Fruit fly (Drosophila melanogaster) whole organism, embryonic: ENCODE measurements around the gene Nak.

Experiments
- Awh ChIP-seq: fragments of 200-800 bp; sonication (Bioruptor generic); IDR thresholded peaks from 2 replicates; pipeline ENCODE4, ENCODE4 v1.3.6; 2022; ENCODE audit warnings: missing biosample characterization, missing genetic modification characterization
- B-H1 ChIP-seq: fragments of 200-800 bp; sonication (Bioruptor generic); IDR thresholded peaks from 3 replicates; pipeline ENCODE4 v1.3.6; 2022; ENCODE audit warnings: missing biosample characterization, missing genetic modification characterization
- CG10274 ChIP-seq: fragments of 200-800 bp; sonication (Bioruptor generic); optimal IDR thresholded peaks from 3 replicates; lab custom pipeline; 2017; ENCODE audit warnings: missing biosample characterization, mild to moderate bottlenecking, missing genetic modification characterization
- CG10565 ChIP-seq: fragments of 200-800 bp; sonication (Bioruptor generic); optimal IDR thresholded peaks from 3 replicates; lab custom pipeline; 2016; ENCODE audit warnings: missing biosample characterization, mild to moderate bottlenecking, missing genetic modification characterization
- CG10959 ChIP-seq: fragments of 200-800 bp; sonication (Bioruptor generic); IDR thresholded peaks from 2 replicates; pipeline ENCODE4 v1.3.6; 2022; ENCODE audit warnings: missing biosample characterization, missing genetic modification characterization
- CG11398 ChIP-seq: fragments of 200-800 bp; sonication (Bioruptor generic); optimal IDR thresholded peaks from 2 replicates; lab custom pipeline; 2016; ENCODE audit warnings: missing biosample characterization, missing genetic modification characterization
- CG12071 ChIP-seq: fragments of 200-800 bp; sonication (Bioruptor generic); optimal IDR thresholded peaks from 3 replicates; lab custom pipeline; 2018; ENCODE audit warnings: missing biosample characterization, mild to moderate bottlenecking, missing genetic modification characterization
- CG13123 ChIP-seq: fragments of 200-800 bp; sonication (Bioruptor generic); optimal IDR thresholded peaks from 2 replicates; lab custom pipeline; 2016; ENCODE audit warnings: missing biosample characterization, missing genetic modification characterization
- CG13775 ChIP-seq: fragments of 200-800 bp; sonication (Bioruptor generic); optimal IDR thresholded peaks from 3 replicates; lab custom pipeline; 2017; ENCODE audit warnings: missing biosample characterization, mild to moderate bottlenecking, missing genetic modification characterization
- CG13894 ChIP-seq: fragments of 200-800 bp; sonication (Bioruptor generic); optimal IDR thresholded peaks from 3 replicates; lab custom pipeline; 2018; ENCODE audit warnings: missing biosample characterization, mild to moderate bottlenecking, missing genetic modification characterization, moderate library complexity
- CG15073 ChIP-seq: fragments of 200-800 bp; sonication (Bioruptor generic); optimal IDR thresholded peaks from 2 replicates; lab custom pipeline; 2016; ENCODE audit warnings: missing biosample characterization, missing genetic modification characterization
- CG15601 ChIP-seq: fragments of 200-800 bp; sonication (Bioruptor generic); optimal IDR thresholded peaks from 3 replicates; lab custom pipeline; 2019; ENCODE audit warnings: missing biosample characterization, mild to moderate bottlenecking, missing genetic modification characterization, moderate library complexity
- CG1647 ChIP-seq: fragments of 200-800 bp; sonication (Bioruptor generic); optimal IDR thresholded peaks from 3 replicates; lab custom pipeline; 2016; ENCODE audit warnings: missing biosample characterization, missing genetic modification characterization
- CG16813 ChIP-seq: fragments of 200-800 bp; sonication (Bioruptor generic); IDR thresholded peaks from 3 replicates; pipeline ENCODE4 v1.3.6; 2022; ENCODE audit warnings: missing biosample characterization, missing genetic modification characterization; ENCODE audit not compliant: partially characterized antibody
- CG16863 ChIP-seq: fragments of 200-800 bp; sonication (Bioruptor generic); optimal IDR thresholded peaks from 3 replicates; lab custom pipeline; 2016; ENCODE audit warnings: missing biosample characterization, missing genetic modification characterization
- CG17361 ChIP-seq: fragments of 200-800 bp; sonication (Bioruptor generic); IDR thresholded peaks from 3 replicates; pipeline ENCODE4 v1.3.6; 2022; ENCODE audit warnings: missing biosample characterization, missing genetic modification characterization
- CG17385 ChIP-seq: fragments of 200-800 bp; sonication (Bioruptor generic); optimal IDR thresholded peaks from 3 replicates; lab custom pipeline; 2018; ENCODE audit warnings: missing biosample characterization, mild to moderate bottlenecking, missing genetic modification characterization
- CG18764 ChIP-seq: fragments of 200-800 bp; sonication (Bioruptor generic); optimal IDR thresholded peaks from 3 replicates; lab custom pipeline; 2016; ENCODE audit warnings: missing biosample characterization, missing genetic modification characterization
- CG4404 ChIP-seq: fragments of 200-800 bp; sonication (Bioruptor generic); IDR thresholded peaks from 2 replicates; pipeline ENCODE4 v1.3.6; 2022; ENCODE audit warnings: missing biosample characterization, missing genetic modification characterization
- CG6683 ChIP-seq: fragments of 200-800 bp; sonication (Bioruptor generic); optimal IDR thresholded peaks from 2 replicates; lab custom pipeline; 2017; ENCODE audit warnings: missing biosample characterization, mild to moderate bottlenecking, missing genetic modification characterization, missing genetic modification reagents
- CG7372 ChIP-seq: fragments of 200-800 bp; sonication (Bioruptor generic); IDR thresholded peaks from 2 replicates; pipeline ENCODE4 v1.3.6; 2022; ENCODE audit warnings: missing biosample characterization, missing genetic modification characterization
- CG8924 ChIP-seq: fragments of 200-800 bp; optimal IDR thresholded peaks from 3 replicates; lab custom pipeline; 2019; ENCODE audit warnings: missing biosample characterization, mild to moderate bottlenecking, missing genetic modification characterization, moderate library complexity
- Dp ChIP-seq: fragments of 200-800 bp; sonication (Bioruptor generic); optimal IDR thresholded peaks from 2 replicates; lab custom pipeline; 2018; ENCODE audit warnings: missing biosample characterization, mild to moderate bottlenecking, missing genetic modification characterization, moderate library complexity
- E2f2 ChIP-seq: fragments of 200-800 bp; sonication (Bioruptor generic); IDR thresholded peaks from 2 replicates; pipeline ENCODE4 v1.3.6; 2022; ENCODE audit warnings: missing biosample characterization, missing genetic modification characterization
- Gug ChIP-seq: fragments of 200-800 bp; sonication (Bioruptor generic); IDR thresholded peaks from 4 replicates; pipeline ENCODE4 v1.3.6; 2022; ENCODE audit warnings: missing biosample characterization, missing genetic modification characterization
- HmgZ ChIP-seq: fragments of 200-800 bp; sonication (Bioruptor generic); optimal IDR thresholded peaks from 2 replicates; lab custom pipeline; 2018; ENCODE audit warnings: missing biosample characterization, mild to moderate bottlenecking, missing genetic modification characterization
- Hmx ChIP-seq: fragments of 200-800 bp; sonication (Bioruptor generic); optimal IDR thresholded peaks from 2 replicates; lab custom pipeline; 2016; ENCODE audit warnings: missing biosample characterization, missing genetic modification characterization
- Med ChIP-seq: fragments of 200-800 bp; sonication (Bioruptor generic); peaks from one replicate; lab custom pipeline; 2016; ENCODE audit warnings: missing biosample characterization, missing genetic modification characterization, mild to moderate bottlenecking, inconsistent platforms, moderate library complexity
- az2 ChIP-seq: fragments of 200-800 bp; sonication (Bioruptor generic); optimal IDR thresholded peaks from 3 replicates; lab custom pipeline; 2016; ENCODE audit warnings: missing biosample characterization, missing genetic modification characterization
- cato ChIP-seq: fragments of 200-800 bp; sonication (Bioruptor generic); optimal IDR thresholded peaks from 2 replicates; lab custom pipeline; 2016; ENCODE audit warnings: missing biosample characterization, missing genetic modification characterization, borderline replicate concordance
- chif ChIP-seq, 2 experiments: fragments of 200-800 bp; sonication (Bioruptor generic); optimal IDR thresholded peaks; 3 replicates each; lab custom pipeline; 2016; ENCODE audit warnings: missing biosample characterization in 2 of 2, missing genetic modification characterization in 2 of 2
- chm ChIP-seq: fragments of 200-800 bp; sonication (Bioruptor generic); IDR thresholded peaks from 2 replicates; pipeline ENCODE4 v1.3.6; 2022; ENCODE audit warnings: missing biosample characterization, missing genetic modification characterization
- crc ChIP-seq: fragments of 200-800 bp; sonication (Bioruptor generic); optimal IDR thresholded peaks from 2 replicates; lab custom pipeline; 2016; ENCODE audit warnings: missing biosample characterization, missing genetic modification characterization
- dati ChIP-seq: fragments of 200-800 bp; sonication (Bioruptor generic); IDR thresholded peaks from 2 replicates; pipeline ENCODE4 v1.3.6; 2022; ENCODE audit warnings: missing biosample characterization, missing genetic modification characterization
- dysf ChIP-seq: fragments of 200-800 bp; sonication (Bioruptor generic); IDR thresholded peaks from 3 replicates; pipeline ENCODE4 v1.3.6; 2022; ENCODE audit warnings: missing biosample characterization, missing genetic modification characterization
- eve ChIP-seq, 2 experiments: fragments of >200 bp; optimal IDR thresholded peaks; 2 replicates each; lab custom pipeline; 2017; ENCODE audit warnings: missing biosample characterization in 2 of 2, missing genetic modification characterization in 2 of 2
- eyg ChIP-seq: fragments of 200-800 bp; sonication (Bioruptor generic); optimal IDR thresholded peaks from 3 replicates; lab custom pipeline; 2016; ENCODE audit warnings: missing biosample characterization, missing genetic modification characterization
- gcm ChIP-seq: fragments of 200-800 bp; sonication (Bioruptor generic); optimal IDR thresholded peaks from 2 replicates; lab custom pipeline; 2019; ENCODE audit warnings: missing biosample characterization, mild to moderate bottlenecking, missing genetic modification characterization, moderate library complexity
- ken ChIP-seq: fragments of 200-800 bp; sonication (Bioruptor generic); IDR thresholded peaks from 3 replicates; pipeline ENCODE4 v1.3.6; 2022; ENCODE audit warnings: missing biosample characterization, missing genetic modification characterization
- lab ChIP-seq: fragments of 200-800 bp; sonication (Bioruptor generic); optimal IDR thresholded peaks from 3 replicates; lab custom pipeline; 2017; ENCODE audit warnings: missing biosample characterization, missing genetic modification characterization, mild to moderate bottlenecking, moderate library complexity, missing genetic modification reagents
- lov ChIP-seq, 2 experiments: fragments of 200-800 bp in 1 of 2; fragments of >200 bp in 1 of 2; sonication (Bioruptor generic) in 1 of 2; IDR thresholded peaks in 1 of 2; optimal IDR thresholded peaks in 1 of 2; 2 replicates in 1 of 2; 3 replicates in 1 of 2; pipeline versions ENCODE4 v1.3.6 to Lab custom; 2017 to 2022; ENCODE audit warnings: missing biosample characterization in 1 of 2, missing genetic modification characterization in 1 of 2
- nerfin-2 ChIP-seq: fragments of 200-800 bp; sonication (Bioruptor generic); IDR thresholded peaks from 2 replicates; pipeline ENCODE4 v1.3.6; 2022; ENCODE audit warnings: missing biosample characterization, missing genetic modification characterization; ENCODE audit not compliant: partially characterized antibody
- nom ChIP-seq: fragments of 200-800 bp; sonication (Bioruptor generic); optimal IDR thresholded peaks from 2 replicates; lab custom pipeline; 2017; ENCODE audit warnings: missing biosample characterization, missing genetic modification characterization, mild to moderate bottlenecking, moderate library complexity, missing genetic modification reagents
- org-1 ChIP-seq: fragments of 200-800 bp; sonication (Bioruptor generic); optimal IDR thresholded peaks from 2 replicates; lab custom pipeline; 2017; ENCODE audit warnings: missing biosample characterization, missing genetic modification characterization
- pros ChIP-seq: fragments of 200-800 bp; sonication (Bioruptor generic); optimal IDR thresholded peaks from 3 replicates; lab custom pipeline; 2019; ENCODE audit warnings: missing biosample characterization, mild to moderate bottlenecking, missing genetic modification characterization, moderate library complexity
- pzg ChIP-seq: fragments of 200-800 bp; sonication (Bioruptor generic); optimal IDR thresholded peaks from 3 replicates; lab custom pipeline; 2018; ENCODE audit warnings: missing biosample characterization, mild to moderate bottlenecking, missing genetic modification characterization, moderate library complexity
- schlank ChIP-seq: fragments of 200-800 bp; sonication (Bioruptor generic); optimal IDR thresholded peaks from 2 replicates; lab custom pipeline; 2018; ENCODE audit warnings: missing biosample characterization, mild to moderate bottlenecking, missing genetic modification characterization
- seq ChIP-seq: fragments of 200-800 bp; sonication (Bioruptor generic); IDR thresholded peaks from 2 replicates; pipeline ENCODE4 v1.3.6; 2022; ENCODE audit warnings: missing biosample characterization, missing genetic modification characterization
- sim ChIP-seq: fragments of 200-800 bp; sonication (Bioruptor generic); IDR thresholded peaks from 2 replicates; pipeline ENCODE4 v1.3.6; 2022; ENCODE audit warnings: missing biosample characterization, missing genetic modification characterization
- tgo ChIP-seq: fragments of 200-800 bp; sonication (Bioruptor generic); IDR thresholded peaks from 3 replicates; pipeline ENCODE4 v1.3.6; 2022; ENCODE audit warnings: missing biosample characterization, missing genetic modification characterization
- unpg ChIP-seq: fragments of 200-800 bp; sonication (Bioruptor generic); optimal IDR thresholded peaks from 3 replicates; lab custom pipeline; 2018; ENCODE audit warnings: missing biosample characterization, mild to moderate bottlenecking, missing genetic modification characterization, moderate library complexity

Gene Nak

DNA sequence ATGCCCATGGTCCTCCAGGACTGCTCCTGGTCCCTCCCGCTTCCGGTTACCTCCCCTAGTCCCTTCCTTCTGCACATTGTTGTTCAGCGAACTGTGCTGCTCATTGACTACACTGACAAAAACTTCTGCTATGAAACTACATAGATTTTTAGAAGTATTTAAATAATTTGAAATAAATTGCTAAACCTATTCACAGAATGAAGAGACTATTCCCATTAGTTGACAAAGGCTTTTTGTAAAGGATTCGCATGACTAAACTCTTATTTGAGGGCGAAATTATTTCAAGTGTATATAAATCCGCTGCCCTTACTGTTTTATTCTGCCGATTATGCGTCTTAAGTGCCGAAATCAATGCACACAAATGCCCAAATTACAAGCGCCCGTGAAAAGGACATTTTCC, 47.3 kb downstream of the Nak start (continued):
- no peak; the same call in 2 of the 3 replicates for TF ChIP-seq tgo (GFP tag; lab: Robert Waterston, UW)
- no peak for TF ChIP-seq schlank (tag; lab: Kevin White, UChicago)
- TF ChIP-seq pros (GFP tag; lab: Kevin White, UChicago): peak; percentile 44
- no peak for TF ChIP-seq CG11398 (GFP tag; lab: Kevin White, UChicago)
- no peak for TF ChIP-seq ken
- TF ChIP-seq CG15601: peak; percentile 62
- TF ChIP-seq B-H1: no peak
- TF ChIP-seq seq (GFP tag; lab: Robert Waterston, UW): no peak
- no peak for TF ChIP-seq CG13894
- no peak for TF ChIP-seq CG15073 (GFP tag; lab: Kevin White, UChicago)
- TF ChIP-seq CG18764 (GFP tag; lab: Kevin White, UChicago): peak; percentile 30
- peak; percentile 54 for TF ChIP-seq CG4404 (GFP tag; lab: Robert Waterston, UW)
- peak; percentile 49 for TF ChIP-seq gcm
- no peak for TF ChIP-seq nom
- TF ChIP-seq CG12071 (GFP tag; lab: Kevin White, UChicago): no peak
- no peak for TF ChIP-seq cato (GFP tag; lab: Kevin White, UChicago)
- TF ChIP-seq sim (GFP tag; lab: Robert Waterston, UW): no peak
- TF ChIP-seq Awh: no peak
- TF ChIP-seq HmgZ (tag; lab: Kevin White, UChicago): no peak
- 0 out of 3 replicates have a peak, but pooled peaks have one; percentile 35 for TF ChIP-seq dysf (GFP tag; lab: Robert Waterston, UW)
- no peak for TF ChIP-seq CG13123 (GFP tag; lab: Kevin White, UChicago)
- TF ChIP-seq CG10565: no peak
- peak; percentile 81 for TF ChIP-seq Med
- TF ChIP-seq eve (GFP tag; optimal IDR thresholded peaks at IDR 0.05; lab: Kevin White, UChicago): no peak
- TF ChIP-seq Hmx (GFP tag; lab: Kevin White, UChicago): no peak
- TF ChIP-seq CG17385: peak; percentile 13
- peak; percentile 64; the same call in 2 of the 3 replicates for TF ChIP-seq CG17361 (GFP tag; lab: Robert Waterston, UW)
- no peak for TF ChIP-seq crc (GFP tag; lab: Kevin White, UChicago)
- TF ChIP-seq CG6683: no peak
- TF ChIP-seq eyg: no peak
- peak; percentile 37 for TF ChIP-seq CG16863 (GFP tag; lab: Kevin White, UChicago)
- no peak for TF ChIP-seq dati (GFP tag; lab: Robert Waterston, UW)
- TF ChIP-seq CG8924 (tag; lab: Kevin White, UChicago): peak; percentile 39
- TF ChIP-seq CG10274 (GFP tag; lab: Kevin White, UChicago): no peak
- peak; percentile 43 to 71 for TF ChIP-seq chif (GFP tag; optimal IDR thresholded peaks at IDR 0.05; lab: Kevin White, UChicago)
- TF ChIP-seq lab (GFP tag; lab: Kevin White, UChicago): no peak
- peak; percentile 17 for TF ChIP-seq org-1 (GFP tag; lab: Kevin White, UChicago)
- TF ChIP-seq CG1647: no peak
- peak; percentile 61 for TF ChIP-seq unpg
- TF ChIP-seq pzg: no peak
- no peak for TF ChIP-seq lov (optimal IDR thresholded peaks at IDR 0.05; lab: Kevin White, UChicago)
- TF ChIP-seq lov (GFP tag; IDR thresholded peaks at IDR 0.05; lab: Robert Waterston, UW): 0 out of 3 replicates have a peak, but pooled peaks have one; percentile 54
- TF ChIP-seq E2f2 (GFP tag; lab: Robert Waterston, UW): no peak
- peak; percentile 39; the same call in 1 of the 2 replicates for TF ChIP-seq chm (GFP tag; lab: Robert Waterston, UW)
- no peak for TF ChIP-seq CG7372 (GFP tag; lab: Robert Waterston, UW)
- TF ChIP-seq Dp (GFP tag; lab: Kevin White, UChicago): no peak
- no peak for TF ChIP-seq CG16813
- TF ChIP-seq Gug (GFP tag; lab: Robert Waterston, UW): no peak
- TF ChIP-seq CG10959 (GFP tag; lab: Robert Waterston, UW): peak; percentile 79
- TF ChIP-seq CG13775: peak; percentile 43
- no peak for TF ChIP-seq nerfin-2 (GFP tag; lab: Robert Waterston, UW)
- peak; percentile 54 for TF ChIP-seq az2 (GFP tag; lab: Kevin White, UChicago)
